ENCODE assay signal across 3 fruit fly cellular contexts in the genomic region with DNA sequence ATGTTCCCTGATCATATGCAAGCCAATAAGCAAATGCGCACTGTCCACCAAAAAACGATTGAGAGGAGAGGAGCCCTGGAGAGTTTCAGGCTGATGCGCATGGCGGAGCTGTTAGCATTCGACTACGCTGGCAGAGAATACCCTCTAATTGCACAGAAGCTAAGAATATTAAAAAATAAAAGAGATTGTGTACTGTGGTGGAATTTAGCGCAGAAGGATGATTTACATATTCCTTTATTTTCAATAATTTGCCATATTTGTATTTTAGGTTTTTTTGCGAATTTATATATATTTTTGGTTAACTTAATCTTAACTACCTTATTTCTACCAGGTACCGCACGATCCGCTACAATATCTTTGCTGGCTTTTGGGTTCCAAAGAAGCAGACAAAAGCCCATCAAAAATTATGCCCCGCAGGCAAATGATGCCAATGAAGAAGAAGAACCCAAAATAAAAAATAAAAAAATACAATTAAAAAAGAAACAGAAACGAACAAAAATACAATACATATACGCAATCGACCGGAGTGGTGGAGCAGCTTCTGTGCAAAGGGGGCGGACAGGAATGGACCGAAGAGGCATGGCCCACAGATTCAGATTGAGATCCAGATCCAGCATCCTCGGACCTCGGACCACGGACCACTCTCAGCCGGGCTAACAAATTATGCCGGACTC.
TF ChIP-seq lines count a peak whose summit lies in the region.

No protein-coding gene starts in this region.

TF ChIP-seq in whole organism, embryonic, 481 proteins besides CTCF, POLR2A, EP300 and RAD21 (continued from another document):
- no peak for TF ChIP-seq crol (GFP tag; IDR thresholded peaks at IDR 0.05; lab: Robert Waterston, UW)
- TF ChIP-seq lbe (GFP tag; optimal IDR thresholded peaks at IDR 0.05; lab: Kevin White, UChicago): peak; percentile 84

TF ChIP-seq in whole organism, prepupa, 60 proteins besides CTCF, POLR2A, EP300 and RAD21 (continued from another document):
- no peak for TF ChIP-seq CG32006 (GFP tag; optimal IDR thresholded peaks at IDR 0.05; lab: Kevin White, UChicago)
- peak; percentile 85 for TF ChIP-seq CG8632 (GFP tag; optimal IDR thresholded peaks at IDR 0.05; lab: Kevin White, UChicago)
- TF ChIP-seq esn (GFP tag; optimal IDR thresholded peaks at IDR 0.05; lab: Kevin White, UChicago): peak; percentile 94
- peak; percentile 42 for TF ChIP-seq Lpt (GFP tag; optimal IDR thresholded peaks at IDR 0.05; lab: Kevin White, UChicago)
- peak; percentile 92 for TF ChIP-seq lz (GFP tag; optimal IDR thresholded peaks at IDR 0.05; lab: Kevin White, UChicago)
- peak; percentile 94 for TF ChIP-seq Hr39 (GFP tag; optimal IDR thresholded peaks at IDR 0.05; lab: Kevin White, UChicago)
- peak; percentile 97 for TF ChIP-seq Eip78C (GFP tag; lab: Kevin White, UChicago)
- TF ChIP-seq Sox14 (GFP tag; optimal IDR thresholded peaks at IDR 0.05; lab: Kevin White, UChicago): peak; percentile 89
- peak; percentile 88 for TF ChIP-seq vri (GFP tag; optimal IDR thresholded peaks at IDR 0.05; lab: Kevin White, UChicago)
- TF ChIP-seq CG11902 (GFP tag; optimal IDR thresholded peaks at IDR 0.05; lab: Kevin White, UChicago): peak; percentile 90
- TF ChIP-seq topi (GFP tag; optimal IDR thresholded peaks at IDR 0.05; lab: Kevin White, UChicago): peak; percentile 94
- TF ChIP-seq Eip75B (GFP tag; optimal IDR thresholded peaks at IDR 0.05; lab: Kevin White, UChicago): peak; percentile 82
- no peak for TF ChIP-seq fkh (GFP tag; optimal IDR thresholded peaks at IDR 0.05; lab: Kevin White, UChicago)
- no peak for TF ChIP-seq fd85E (GFP tag; optimal IDR thresholded peaks at IDR 0.05; lab: Kevin White, UChicago)
- TF ChIP-seq eg (GFP tag; IDR thresholded peaks at IDR 0.05; lab: Robert Waterston, UW): no peak
- peak; percentile 91 for TF ChIP-seq acj6 (GFP tag; optimal IDR thresholded peaks at IDR 0.05; lab: Kevin White, UChicago)
- TF ChIP-seq Sox102F (GFP tag; optimal IDR thresholded peaks at IDR 0.05; lab: Kevin White, UChicago): peak; percentile 94
- TF ChIP-seq Smox (GFP tag; optimal IDR thresholded peaks at IDR 0.05; lab: Kevin White, UChicago): peak; percentile 92
- peak; percentile 71 for TF ChIP-seq Blimp-1 (GFP tag; optimal IDR thresholded peaks at IDR 0.05; lab: Kevin White, UChicago)
- peak; percentile 88 for TF ChIP-seq CG3919 (GFP tag; optimal IDR thresholded peaks at IDR 0.05; lab: Kevin White, UChicago)
- TF ChIP-seq CG3032 (tag; optimal IDR thresholded peaks at IDR 0.05; lab: Kevin White, UChicago): peak; percentile 87
- TF ChIP-seq CG1621 (tag; optimal IDR thresholded peaks at IDR 0.05; lab: Kevin White, UChicago): no peak
- peak; percentile 95 for TF ChIP-seq cyc (GFP tag; optimal IDR thresholded peaks at IDR 0.05; lab: Kevin White, UChicago)
- TF ChIP-seq CG8319 (GFP tag; optimal IDR thresholded peaks at IDR 0.05; lab: Kevin White, UChicago): peak; percentile 72
- TF ChIP-seq dsx (GFP tag; optimal IDR thresholded peaks at IDR 0.05; lab: Kevin White, UChicago; ENCODE audit: poor library complexity, severe bottlenecking): peak; percentile 73
- peak; percentile 85 for TF ChIP-seq Ets96B (tag; optimal IDR thresholded peaks at IDR 0.05; lab: Kevin White, UChicago)
- TF ChIP-seq achi (GFP tag; optimal IDR thresholded peaks at IDR 0.05; lab: Kevin White, UChicago): peak; percentile 84
- peak; percentile 47 for TF ChIP-seq CG8119 (GFP tag; IDR thresholded peaks at IDR 0.05; lab: Robert Waterston, UW)
- peak; percentile 98 for TF ChIP-seq svp (GFP tag; lab: Kevin White, UChicago)
- TF ChIP-seq Met (GFP tag; optimal IDR thresholded peaks at IDR 0.05; lab: Kevin White, UChicago): peak; percentile 95
- TF ChIP-seq spab (GFP tag; optimal IDR thresholded peaks at IDR 0.05; lab: Kevin White, UChicago): peak; percentile 81
- TF ChIP-seq ss (GFP tag; optimal IDR thresholded peaks at IDR 0.05; lab: Kevin White, UChicago): peak in 1 of 2 experiments; percentile 30
- TF ChIP-seq Gug (GFP tag; IDR thresholded peaks at IDR 0.05; lab: Robert Waterston, UW): peak; percentile 39; the same call in 1 of the 2 replicates
- TF ChIP-seq CG34406 (GFP tag; optimal IDR thresholded peaks at IDR 0.05; lab: Kevin White, UChicago): peak; percentile 89
- TF ChIP-seq CG6792 (GFP tag; optimal IDR thresholded peaks at IDR 0.05; lab: Kevin White, UChicago): peak; percentile 81
- peak; percentile 83 for TF ChIP-seq Sox15 (GFP tag; optimal IDR thresholded peaks at IDR 0.05; lab: Kevin White, UChicago)
- TF ChIP-seq Eip93F (GFP tag; optimal IDR thresholded peaks at IDR 0.05; lab: Kevin White, UChicago): peak; percentile 65
- peak; percentile 82 for TF ChIP-seq CG6808 (GFP tag; optimal IDR thresholded peaks at IDR 0.05; lab: Kevin White, UChicago)
- peak; percentile 90 for TF ChIP-seq Ets21C (GFP tag; optimal IDR thresholded peaks at IDR 0.05; lab: Kevin White, UChicago)
- TF ChIP-seq fd59A (GFP tag; optimal IDR thresholded peaks at IDR 0.05; lab: Kevin White, UChicago): peak; percentile 76
- TF ChIP-seq CG10669 (GFP tag; optimal IDR thresholded peaks at IDR 0.05; lab: Kevin White, UChicago): peak; percentile 80

TF ChIP-seq in whole organism, wandering third instar larva, 38 proteins besides CTCF, POLR2A, EP300 and RAD21 (continued from another document):
- TF ChIP-seq CG9705 (GFP tag; optimal IDR thresholded peaks at IDR 0.05; lab: Kevin White, UChicago): peak; percentile 80
- no peak for TF ChIP-seq Hr78 (GFP tag; optimal IDR thresholded peaks at IDR 0.05; lab: Kevin White, UChicago)
- TF ChIP-seq Hr83 (GFP tag; optimal IDR thresholded peaks at IDR 0.05; lab: Kevin White, UChicago; ENCODE audit: poor library complexity, severe bottlenecking): no peak
- TF ChIP-seq Mio (GFP tag; optimal IDR thresholded peaks at IDR 0.05; lab: Kevin White, UChicago): no peak
- peak; percentile 82 for TF ChIP-seq woc (GFP tag; optimal IDR thresholded peaks at IDR 0.05; lab: Kevin White, UChicago)
- TF ChIP-seq dsf (GFP tag; optimal IDR thresholded peaks at IDR 0.05; lab: Kevin White, UChicago; ENCODE audit: borderline replicate concordance): peak; percentile 75
- TF ChIP-seq OdsH (GFP tag; optimal IDR thresholded peaks at IDR 0.05; lab: Kevin White, UChicago): peak; percentile 94
- peak; percentile 88 for TF ChIP-seq br (GFP tag; optimal IDR thresholded peaks at IDR 0.05; lab: Kevin White, UChicago)
- TF ChIP-seq lola (GFP tag; optimal IDR thresholded peaks at IDR 0.05; lab: Kevin White, UChicago): no peak
- TF ChIP-seq brk (GFP tag; optimal IDR thresholded peaks at IDR 0.05; lab: Kevin White, UChicago): peak; percentile 56
- peak; percentile 93 for TF ChIP-seq fru (GFP tag; optimal IDR thresholded peaks at IDR 0.05; lab: Kevin White, UChicago)
TF ChIP-seq in whole organism, wandering third instar larva: peak in this region for 28.
